Worm (Caenorhabditis elegans) whole organism, dauer: ENCODE measurements around the gene irld-20.

Experiments used
- unc-62 ChIP-seq: sonication (generic microtip); optimal IDR thresholded peaks from 2 replicates; lab custom pipeline; 2017; ENCODE audit warnings: missing biosample characterization, missing genetic modification reagents, missing genetic modification characterization

irld-20 gene

DNA sequence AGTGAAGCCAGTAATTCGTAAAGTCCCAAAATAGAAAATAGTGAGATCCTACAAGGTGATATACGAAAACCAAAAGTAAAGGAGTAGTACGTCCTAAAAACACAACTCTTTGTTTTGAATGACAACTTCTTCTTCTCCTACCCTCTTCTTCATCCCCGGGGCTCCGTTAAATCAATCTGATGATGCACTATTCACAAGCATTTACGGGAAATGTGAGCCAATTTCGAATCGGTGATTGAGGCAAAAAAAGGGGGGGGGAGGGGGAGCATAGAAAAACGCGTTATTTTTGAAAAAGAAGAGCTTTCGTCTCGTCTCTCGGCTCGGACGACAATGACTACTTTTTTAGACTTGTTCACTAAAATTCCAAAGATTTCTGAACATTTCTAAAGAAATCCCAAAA, 33.0 kb downstream of the irld-20 start:
- no peak for TF ChIP-seq unc-62

DNA sequence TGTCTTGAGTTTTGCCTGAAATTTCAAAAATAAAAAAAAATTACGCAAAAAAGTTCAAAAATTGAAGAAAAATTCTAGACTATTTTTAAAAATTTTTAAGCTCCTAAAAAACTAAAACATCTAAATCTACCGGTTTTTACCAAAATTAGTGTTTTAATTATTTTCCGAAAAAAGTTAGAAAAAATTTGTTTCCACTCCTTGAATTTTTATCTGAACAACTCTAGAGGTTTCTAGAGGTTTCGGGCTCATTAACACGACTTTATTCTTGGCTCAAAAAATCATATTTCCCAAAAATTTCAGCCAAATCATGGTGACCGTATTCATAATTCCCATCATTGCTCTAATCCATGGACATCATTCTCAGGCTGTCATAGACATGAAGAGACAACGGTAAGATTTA, 33.9 kb downstream of the irld-20 start, which contains the start of gene lgc-37:
Gene lgc-37 (plus strand): TSS at position 301 of the 400 bp plus-strand sequence.
- no peak for TF ChIP-seq unc-62

DNA sequence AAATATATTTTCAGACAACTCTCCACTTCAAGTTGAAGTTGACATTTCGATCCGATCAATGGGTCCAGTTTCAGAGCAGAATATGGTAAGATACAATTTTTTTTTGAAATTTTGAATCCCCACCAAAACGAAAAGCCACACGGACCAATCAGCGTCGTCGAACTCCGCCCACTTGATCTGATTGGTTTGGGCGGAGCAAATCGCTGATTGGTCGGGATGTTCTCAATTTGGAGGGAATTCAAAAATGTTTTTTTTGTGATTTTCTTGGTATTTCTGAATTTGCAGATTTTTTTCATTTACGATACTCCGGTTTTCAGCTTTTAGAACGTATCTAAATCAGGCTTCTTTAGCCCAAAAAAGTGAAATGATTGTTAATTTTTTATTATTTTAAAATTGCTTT, 34.5 kb downstream of the irld-20 start:
- no peak for TF ChIP-seq unc-62

DNA sequence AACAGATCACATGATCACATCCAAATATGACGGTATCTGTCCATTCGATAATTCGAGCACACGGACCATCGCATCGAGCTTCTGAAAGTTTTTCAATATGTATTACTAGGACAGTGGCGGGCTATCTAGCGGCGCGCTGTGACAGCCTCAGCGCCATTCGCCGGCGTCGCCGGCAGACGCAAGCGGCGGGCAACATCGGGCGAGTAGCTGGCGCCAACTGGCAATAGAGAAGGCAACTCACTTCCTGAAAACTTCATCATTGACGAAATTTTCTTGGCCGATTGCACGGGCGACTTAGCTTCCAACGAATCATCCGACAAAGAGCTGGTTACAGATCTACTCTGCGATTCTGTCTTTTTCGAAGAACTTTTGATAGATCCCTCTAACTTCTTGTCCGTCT, 37.3 kb downstream of the irld-20 start:
- TF ChIP-seq unc-62: no peak

DNA sequence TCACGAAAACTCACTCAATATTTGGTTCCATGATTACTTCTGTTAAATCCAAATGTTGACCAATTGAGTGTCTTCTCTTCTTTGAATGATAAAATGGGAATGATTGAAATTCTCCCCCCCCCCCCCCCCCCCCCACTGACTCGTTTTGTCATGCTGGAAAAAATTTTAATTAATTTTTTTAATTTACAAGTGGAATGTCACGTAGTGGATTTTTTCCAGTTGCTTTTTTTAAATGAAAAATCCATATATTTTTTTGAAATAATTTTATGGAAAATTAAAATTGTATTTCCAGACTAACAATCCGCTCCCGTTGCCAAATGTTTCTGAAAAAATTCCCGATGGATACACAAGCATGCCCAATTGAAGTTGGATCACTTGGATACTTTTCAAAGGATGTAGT, 38.5 kb downstream of the irld-20 start, which contains the start of gene BE10.1:
Gene BE10.1 (minus strand): TSS at position 101 of the 400 bp plus-strand sequence.
- no peak for TF ChIP-seq unc-62

- TF ChIP-seq unc-62: no peak
Observed at ce11 chrIII:12794200-12794599, 43.3 kb downstream of the irld-20 start.

DNA sequence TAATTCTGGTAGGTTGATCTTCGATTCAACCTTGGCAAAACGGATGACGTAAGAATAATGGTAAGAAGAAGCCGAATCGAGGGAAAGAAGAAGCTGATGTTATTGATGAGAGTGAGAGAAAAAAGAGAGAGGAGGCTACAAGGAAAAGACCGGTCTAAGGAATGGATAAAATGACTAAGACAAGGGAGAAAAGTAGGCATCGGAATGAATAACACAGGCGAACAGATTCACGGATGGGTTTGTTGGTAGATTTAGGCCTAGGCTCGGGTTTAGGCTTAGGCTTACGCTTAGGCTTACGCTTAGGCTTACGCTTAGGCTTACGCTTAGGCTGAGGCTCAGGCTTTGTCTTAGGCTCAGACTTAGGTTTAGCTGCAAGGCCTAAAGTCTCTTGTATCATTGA, 47.6 kb downstream of the irld-20 start, which contains the start of gene agmo-1:
Gene agmo-1 (minus strand): TSS at position 101 of the 400 bp plus-strand sequence.
- no peak for TF ChIP-seq unc-62

- TF ChIP-seq unc-62: no peak
Observed at ce11 chrIII:12800529-12800928, 49.6 kb downstream of the irld-20 start.
